Worm (Caenorhabditis elegans) whole organism, L4 larva: ENCODE measurements around the gene fbxa-143.

Experiments
- F49E8.2 ChIP-seq: sonication (generic microtip); optimal IDR thresholded peaks from 2 replicates; lab custom pipeline; 2016; ENCODE audit warnings: missing compliant biosample characterization, mild to moderate bottlenecking, missing genetic modification characterization, borderline replicate concordance
- Y75B8A.6 ChIP-seq: fragments of 200-800 bp; sonication (Bioruptor generic); IDR thresholded peaks from 2 replicates; pipeline ENCODE4 v1.3.6; 2022; ENCODE audit warnings: missing genetic modification reagents, missing genetic modification characterization, missing compliant biosample characterization
- arid-1 ChIP-seq: fragments of 200-800 bp; sonication (Bioruptor generic); conservative IDR thresholded peaks from 2 replicates; pipeline ENCODE4 v1.3.6; 2022; ENCODE audit warnings: missing genetic modification reagents, missing genetic modification characterization, missing compliant biosample characterization
- attf-4 ChIP-seq: sonication (generic microtip); optimal IDR thresholded peaks from 3 replicates; lab custom pipeline; 2017; ENCODE audit warnings: missing biosample characterization, missing genetic modification characterization
- ceh-20 ChIP-seq: fragments of 200-800 bp; sonication (Bioruptor generic); IDR thresholded peaks from 2 replicates; pipeline ENCODE4 v1.3.6; 2022; ENCODE audit warnings: missing genetic modification reagents, missing genetic modification characterization, missing compliant biosample characterization
- ceh-32 ChIP-seq: sonication (generic microtip); optimal IDR thresholded peaks from 2 replicates; lab custom pipeline; 2016; ENCODE audit warnings: mild to moderate bottlenecking, missing genetic modification characterization, missing compliant biosample characterization; ENCODE audit not compliant: poor library complexity
- daf-12 ChIP-seq: fragments of 150-350 bp; optimal IDR thresholded peaks from 2 replicates; lab custom pipeline; 2014; ENCODE audit warnings: missing biosample characterization, missing genetic modification reagents, missing genetic modification characterization
- daf-16 ChIP-seq, 3 experiments: sonication (generic microtip); optimal IDR thresholded peaks; 2 replicates each; lab custom pipeline; 2016 to 2017; ENCODE audit warnings: missing genetic modification characterization in 3 of 3, missing genetic modification reagents in 3 of 3, mild to moderate bottlenecking in 2 of 3, missing compliant biosample characterization in 2 of 3, missing biosample characterization in 1 of 3, moderate library complexity in 1 of 3
- daf-19 ChIP-seq: fragments of 200-800 bp; sonication (Bioruptor generic); conservative IDR thresholded peaks from 2 replicates; pipeline ENCODE4 v1.3.6; 2022; ENCODE audit warnings: missing genetic modification characterization, missing compliant biosample characterization
- duxl-1 ChIP-seq: sonication (generic microtip); optimal IDR thresholded peaks from 2 replicates; lab custom pipeline; 2016; ENCODE audit warnings: mild to moderate bottlenecking, missing genetic modification characterization, moderate library complexity, missing compliant biosample characterization; ENCODE audit not compliant: poor library complexity
- egl-43 ChIP-seq: fragments of 200-800 bp; sonication (Bioruptor generic); IDR thresholded peaks from 2 replicates; pipeline ENCODE4 v1.3.6; 2022; ENCODE audit warnings: missing genetic modification reagents, missing genetic modification characterization, missing compliant biosample characterization
- fkh-10 ChIP-seq: fragments of 150-350 bp; optimal IDR thresholded peaks from 2 replicates; lab custom pipeline; 2014; ENCODE audit warnings: missing biosample characterization, missing genetic modification reagents, missing genetic modification characterization
- fos-1 ChIP-seq: fragments of 150-350 bp; optimal IDR thresholded peaks from 2 replicates; lab custom pipeline; 2014; ENCODE audit warnings: missing biosample characterization, missing genetic modification characterization
- hif-1 ChIP-seq, 2 experiments: sonication (generic microtip); optimal IDR thresholded peaks; 2 replicates each; lab custom pipeline; 2016 to 2017; ENCODE audit warnings: missing compliant biosample characterization in 2 of 2, missing genetic modification characterization in 2 of 2, missing genetic modification reagents in 2 of 2, missing genotype in 2 of 2, mild to moderate bottlenecking in 1 of 2
- lin-1 ChIP-seq: fragments of 200-800 bp; sonication (Bioruptor generic); IDR thresholded peaks from 2 replicates; pipeline ENCODE4 v1.3.6; 2022; ENCODE audit warnings: missing genetic modification reagents, missing genetic modification characterization, missing compliant biosample characterization
- lin-38 ChIP-seq: fragments of 200-800 bp; sonication (Bioruptor generic); IDR thresholded peaks from 2 replicates; pipeline ENCODE4 v1.3.6; 2022; ENCODE audit warnings: missing genetic modification reagents, missing genetic modification characterization, missing compliant biosample characterization
- lir-3 ChIP-seq: sonication (generic microtip); optimal IDR thresholded peaks from 2 replicates; lab custom pipeline; 2016; ENCODE audit warnings: mild to moderate bottlenecking, missing genetic modification characterization, missing compliant biosample characterization
- madf-5 ChIP-seq, 2 experiments: fragments of 200-800 bp; sonication (Bioruptor generic); IDR thresholded peaks; 2 replicates each; pipeline ENCODE4 v1.3.6; 2022; ENCODE audit warnings: missing compliant biosample characterization in 2 of 2, missing genetic modification characterization in 2 of 2
- mdt-29 ChIP-seq: fragments of 200-800 bp; sonication (Bioruptor generic); IDR thresholded peaks from 2 replicates; pipeline ENCODE4 v1.3.6; 2022; ENCODE audit warnings: missing genetic modification reagents, missing genetic modification characterization, missing compliant biosample characterization
- mes-2 ChIP-seq: sonication (generic microtip); optimal IDR thresholded peaks from 2 replicates; lab custom pipeline; 2016; ENCODE audit warnings: missing genotype, mild to moderate bottlenecking, missing genetic modification characterization, missing compliant biosample characterization; ENCODE audit not compliant: poor library complexity, severe bottlenecking
- nhr-102 ChIP-seq: sonication (generic microtip); optimal IDR thresholded peaks from 2 replicates; lab custom pipeline; 2016; ENCODE audit warnings: mild to moderate bottlenecking, missing genetic modification characterization, moderate library complexity, missing compliant biosample characterization
- nhr-111 ChIP-seq: fragments of 200-800 bp; sonication (Bioruptor generic); optimal IDR thresholded peaks from 2 replicates; lab custom pipeline; 2018; ENCODE audit warnings: mild to moderate bottlenecking, missing genetic modification characterization, missing compliant biosample characterization
- nhr-41 ChIP-seq: fragments of 200-800 bp; sonication (Bioruptor generic); IDR thresholded peaks from 2 replicates; pipeline ENCODE4 v1.3.6; 2022; ENCODE audit warnings: missing genetic modification reagents, missing genetic modification characterization, missing compliant biosample characterization
- nhr-76 ChIP-seq: fragments of 150-350 bp; optimal IDR thresholded peaks from 2 replicates; lab custom pipeline; 2014; ENCODE audit warnings: missing biosample characterization, missing genetic modification characterization
- pqm-1 ChIP-seq: sonication (generic microtip); optimal IDR thresholded peaks from 2 replicates; lab custom pipeline; 2017; ENCODE audit warnings: missing biosample characterization, missing genetic modification characterization
- sdz-12 ChIP-seq: fragments of 200-800 bp; sonication (Bioruptor generic); optimal IDR thresholded peaks from 2 replicates; lab custom pipeline; 2018; ENCODE audit warnings: mild to moderate bottlenecking, missing genetic modification characterization, missing compliant biosample characterization
- snpc-1.2 ChIP-seq: fragments of 200-800 bp; sonication (Bioruptor generic); IDR thresholded peaks from 2 replicates; pipeline ENCODE4 v1.3.6; 2022; ENCODE audit warnings: missing genetic modification reagents, missing genetic modification characterization, missing compliant biosample characterization
- spr-1 ChIP-seq: sonication (generic microtip); optimal IDR thresholded peaks from 2 replicates; lab custom pipeline; 2016; ENCODE audit warnings: mild to moderate bottlenecking, missing genetic modification characterization, missing compliant biosample characterization
- spr-3 ChIP-seq: fragments of 200-800 bp; sonication (Bioruptor generic); optimal IDR thresholded peaks from 2 replicates; lab custom pipeline; 2018; ENCODE audit warnings: mild to moderate bottlenecking, missing genetic modification characterization, missing compliant biosample characterization
- unc-130 ChIP-seq: sonication (generic microtip); optimal IDR thresholded peaks from 2 replicates; lab custom pipeline; 2016; ENCODE audit warnings: missing genetic modification reagents, missing genetic modification characterization, missing compliant biosample characterization
- unc-62 ChIP-seq, 3 experiments: fragments of 150-350 bp in 1 of 3; sonication (generic microtip); optimal IDR thresholded peaks in 2 of 3; peaks in 1 of 3; 1 replicate in 1 of 3; 2 replicates in 2 of 3; lab custom pipeline; 2014 to 2017; ENCODE audit warnings: missing biosample characterization in 3 of 3, missing genetic modification characterization in 3 of 3, missing genetic modification reagents in 3 of 3, missing genotype in 1 of 3
- zfp-3 ChIP-seq: fragments of 200-800 bp; sonication (Bioruptor generic); conservative IDR thresholded peaks from 2 replicates; pipeline ENCODE4 v1.3.6; 2022; ENCODE audit warnings: missing genetic modification reagents, missing genetic modification characterization, missing compliant biosample characterization
- zip-11 ChIP-seq: fragments of 200-800 bp; sonication (Bioruptor generic); IDR thresholded peaks from 2 replicates; pipeline ENCODE4 v1.3.6; 2022; ENCODE audit warnings: missing genetic modification characterization, missing compliant biosample characterization
- ztf-7 ChIP-seq: fragments of 150-350 bp; optimal IDR thresholded peaks from 2 replicates; lab custom pipeline; 2014; ENCODE audit warnings: missing biosample characterization, missing genetic modification characterization

Gene fbxa-143

ce11 chrV:16141071-16141470 lies 13.8 kb upstream of the fbxa-143 start, which contains the start of gene clc-32:
clc-32 (minus strand) TSS chrV:16141171.
- TF ChIP-seq sdz-12 (GFP tag; lab: Kevin White, UChicago) (no peak), nhr-111 (GFP tag; lab: Kevin White, UChicago) (no peak), egl-43 (GFP tag; lab: Robert Waterston, UW) (no peak), mes-2 (tag; lab: Kevin White, UChicago) (no peak), lir-3 (tag; lab: Kevin White, UChicago) (no peak)

- TF ChIP-seq unc-62 (GFP tag; optimal IDR thresholded peaks at IDR 0.05 in 1 of 2; lab: Kevin White, UChicago) (no peak), unc-62 (tag; optimal IDR thresholded peaks at IDR 0.05; lab: Kevin White, UChicago) (no peak), F49E8.2 (tag; lab: Kevin White, UChicago) (no peak), mes-2 (tag; lab: Kevin White, UChicago) (no peak), ceh-32 (no peak), snpc-1.2 (GFP tag; lab: Robert Waterston, UW) (no peak), spr-3 (GFP tag; lab: Kevin White, UChicago) (no peak), madf-5 (GFP tag; IDR thresholded peaks at IDR 0.05; lab: Robert Waterston, UW) (no peak), pqm-1 (no peak), daf-16 (GFP tag; optimal IDR thresholded peaks at IDR 0.05; lab: Kevin White, UChicago) (no peak), daf-16 (tag; optimal IDR thresholded peaks at IDR 0.05; lab: Kevin White, UChicago) (no peak), zfp-3 (no peak), daf-12 (tag; lab: Kevin White, UChicago) (no peak), nhr-102 (tag; lab: Kevin White, UChicago) (no peak), spr-1 (tag; lab: Kevin White, UChicago) (no peak), duxl-1 (tag; lab: Kevin White, UChicago) (no peak), egl-43 (GFP tag; lab: Robert Waterston, UW) (no peak), daf-19 (GFP tag; lab: Robert Waterston, UW) (no peak), hif-1 (tag; optimal IDR thresholded peaks at IDR 0.05; lab: Kevin White, UChicago) (no peak), nhr-41 (GFP tag; lab: Robert Waterston, UW) (no peak), fkh-10 (no peak), zip-11 (GFP tag; lab: Robert Waterston, UW) (no peak)
Observed at ce11 chrV:16139529-16139928, 12.2 kb upstream of the fbxa-143 start, which contains the start of gene clc-11. clc-11 (minus strand) TSS chrV:16139629.

ce11 chrV:16137043-16137442 lies 9.7 kb upstream of the fbxa-143 start, which contains the start of gene F44G3.7:
F44G3.7 (minus strand) TSS chrV:16137143.
- TF ChIP-seq nhr-76 (tag; lab: Kevin White, UChicago), result no peak
- TF ChIP-seq fos-1 (tag; lab: Kevin White, UChicago), result no peak
- TF ChIP-seq mdt-29 (GFP tag; lab: Robert Waterston, UW), result no peak

ce11 chrV:16132705-16133104 lies 5.4 kb upstream of the fbxa-143 start, which contains the start of gene fbxa-144:
fbxa-144 (minus strand) TSS chrV:16132805.
- no peak for TF ChIP-seq arid-1 (GFP tag; lab: Robert Waterston, UW)
- TF ChIP-seq Y75B8A.6 (GFP tag; lab: Robert Waterston, UW), result no peak
- TF ChIP-seq madf-5 (GFP tag; IDR thresholded peaks at IDR 0.05; lab: Robert Waterston, UW), result no peak
- no peak for TF ChIP-seq attf-4 (tag; lab: Kevin White, UChicago)
- no peak for TF ChIP-seq ztf-7 (tag; lab: Kevin White, UChicago)
- no peak for TF ChIP-seq lin-38
- TF ChIP-seq ceh-20 (GFP tag; lab: Robert Waterston, UW), result no peak
- TF ChIP-seq duxl-1 (tag; lab: Kevin White, UChicago), result no peak
- no peak for TF ChIP-seq lin-1 (GFP tag; lab: Robert Waterston, UW)
- TF ChIP-seq daf-16 (GFP tag; optimal IDR thresholded peaks at IDR 0.05; lab: Kevin White, UChicago), result no peak
- no peak for TF ChIP-seq daf-16 (tag; optimal IDR thresholded peaks at IDR 0.05; lab: Kevin White, UChicago)
- TF ChIP-seq unc-130, result no peak
